Worm (Caenorhabditis elegans) whole organism, L4 larva: ENCODE data around the gene cts-1.
A peak's percentile ranks its signal among the peaks of the same experiment; 100 is the strongest.

ENCODE experiments used
- F26F4.8 ChIP-seq: fragments of 200-800 bp; sonication (Bioruptor generic); conservative IDR thresholded peaks from 2 replicates; pipeline ENCODE4 v1.3.6; 2022; ENCODE audit warnings: missing genetic modification characterization, missing compliant biosample characterization
- F37D6.2 ChIP-seq: sonication (generic microtip); optimal IDR thresholded peaks from 2 replicates; lab custom pipeline; 2016; ENCODE audit warnings: mild to moderate bottlenecking, missing genetic modification characterization, missing compliant biosample characterization
- T20F7.1 ChIP-seq: fragments of 200-800 bp; sonication (Bioruptor generic); optimal IDR thresholded peaks from 2 replicates; lab custom pipeline; 2018; ENCODE audit warnings: mild to moderate bottlenecking, missing genetic modification characterization, missing compliant biosample characterization
- T26A8.4 ChIP-seq: fragments of 200-800 bp; sonication (Bioruptor generic); IDR thresholded peaks from 2 replicates; pipeline ENCODE4 v1.3.6; 2022; ENCODE audit warnings: missing genetic modification characterization, missing compliant biosample characterization
- Y105C5A.15 ChIP-seq: fragments of 200-800 bp; sonication (Bioruptor generic); IDR thresholded peaks from 2 replicates; pipeline ENCODE4 v1.3.6; 2022; ENCODE audit warnings: missing genetic modification characterization, missing compliant biosample characterization
- Y5F2A.4 ChIP-seq: fragments of 200-800 bp; sonication (Bioruptor generic); optimal IDR thresholded peaks from 2 replicates; lab custom pipeline; 2018; ENCODE audit warnings: mild to moderate bottlenecking, missing genetic modification characterization, missing compliant biosample characterization
- Y75B8A.6 ChIP-seq: fragments of 200-800 bp; sonication (Bioruptor generic); IDR thresholded peaks from 2 replicates; pipeline ENCODE4 v1.3.6; 2022; ENCODE audit warnings: missing genetic modification reagents, missing genetic modification characterization, missing compliant biosample characterization
- ZK546.5 ChIP-seq, 2 experiments: sonication (generic microtip); optimal IDR thresholded peaks; 2 replicates each; lab custom pipeline; 2017; ENCODE audit warnings: missing biosample characterization in 2 of 2, missing genetic modification characterization in 2 of 2
- aly-2 ChIP-seq: sonication (generic microtip); optimal IDR thresholded peaks from 2 replicates; lab custom pipeline; 2018; ENCODE audit warnings: missing biosample characterization, missing genetic modification characterization
- arid-1 ChIP-seq: fragments of 200-800 bp; sonication (Bioruptor generic); conservative IDR thresholded peaks from 2 replicates; pipeline ENCODE4 v1.3.6; 2022; ENCODE audit warnings: missing genetic modification reagents, missing genetic modification characterization, missing compliant biosample characterization
- ceh-44 ChIP-seq: fragments of 200-800 bp; sonication (Bioruptor generic); IDR thresholded peaks from 2 replicates; pipeline ENCODE4 v1.3.6; 2022; ENCODE audit warnings: missing genetic modification reagents, missing genetic modification characterization, missing compliant biosample characterization
- cey-2 ChIP-seq: sonication (generic microtip); optimal IDR thresholded peaks from 3 replicates; lab custom pipeline; 2017; ENCODE audit warnings: missing genetic modification characterization, mild to moderate bottlenecking, missing compliant biosample characterization, antibody characterized with exemption, borderline replicate concordance; ENCODE audit not compliant: insufficient read depth
- daf-16 ChIP-seq, 3 experiments: sonication (generic microtip); optimal IDR thresholded peaks; 2 replicates each; lab custom pipeline; 2016 to 2017; ENCODE audit warnings: missing genetic modification characterization in 3 of 3, missing genetic modification reagents in 3 of 3, mild to moderate bottlenecking in 2 of 3, missing compliant biosample characterization in 2 of 3, missing biosample characterization in 1 of 3, moderate library complexity in 1 of 3
- dmd-8 ChIP-seq: fragments of 200-800 bp; sonication (Bioruptor generic); IDR thresholded peaks from 2 replicates; pipeline ENCODE4 v1.3.6; 2022; ENCODE audit warnings: missing genetic modification characterization, missing compliant biosample characterization
- dpl-1 ChIP-seq: fragments of 150-350 bp; optimal IDR thresholded peaks from 2 replicates; lab custom pipeline; 2014; ENCODE audit warnings: missing biosample characterization, missing genetic modification reagents, missing genetic modification characterization
- duxl-1 ChIP-seq: sonication (generic microtip); optimal IDR thresholded peaks from 2 replicates; lab custom pipeline; 2016; ENCODE audit warnings: mild to moderate bottlenecking, missing genetic modification characterization, moderate library complexity, missing compliant biosample characterization; ENCODE audit not compliant: poor library complexity
- fos-1 ChIP-seq: fragments of 150-350 bp; optimal IDR thresholded peaks from 2 replicates; lab custom pipeline; 2014; ENCODE audit warnings: missing biosample characterization, missing genetic modification characterization
- hif-1 ChIP-seq, 2 experiments: sonication (generic microtip); optimal IDR thresholded peaks; 2 replicates each; lab custom pipeline; 2016 to 2017; ENCODE audit warnings: missing compliant biosample characterization in 2 of 2, missing genetic modification characterization in 2 of 2, missing genetic modification reagents in 2 of 2, missing genotype in 2 of 2, mild to moderate bottlenecking in 1 of 2
- hmg-1.1 ChIP-seq: fragments of 200-800 bp; sonication (Bioruptor generic); IDR thresholded peaks from 2 replicates; pipeline ENCODE4 v1.3.6; 2022; ENCODE audit warnings: missing genetic modification reagents, missing genetic modification characterization, missing compliant biosample characterization
- lim-7 ChIP-seq: fragments of 200-800 bp; sonication (Bioruptor generic); IDR thresholded peaks from 2 replicates; pipeline ENCODE4 v1.3.6; 2022; ENCODE audit warnings: missing genetic modification characterization, missing compliant biosample characterization
- lin-39 ChIP-seq: fragments of 150-350 bp; optimal IDR thresholded peaks from 2 replicates; lab custom pipeline; 2014; ENCODE audit warnings: missing biosample characterization, missing genetic modification reagents, missing genetic modification characterization
- madf-5 ChIP-seq, 2 experiments: fragments of 200-800 bp; sonication (Bioruptor generic); IDR thresholded peaks; 2 replicates each; pipeline ENCODE4 v1.3.6; 2022; ENCODE audit warnings: missing compliant biosample characterization in 2 of 2, missing genetic modification characterization in 2 of 2
- mdl-1 ChIP-seq, 2 experiments: fragments of 150-350 bp in 1 of 2; sonication (generic microtip) in 1 of 2; optimal IDR thresholded peaks; 2 replicates each; lab custom pipeline; 2014 to 2017; ENCODE audit warnings: missing biosample characterization in 2 of 2, missing genetic modification characterization in 2 of 2
- nhr-11 ChIP-seq: fragments of 150-350 bp; optimal IDR thresholded peaks from 2 replicates; lab custom pipeline; 2014; ENCODE audit warnings: missing biosample characterization, missing genetic modification characterization
- nhr-41 ChIP-seq: fragments of 200-800 bp; sonication (Bioruptor generic); IDR thresholded peaks from 2 replicates; pipeline ENCODE4 v1.3.6; 2022; ENCODE audit warnings: missing genetic modification reagents, missing genetic modification characterization, missing compliant biosample characterization
- nhr-48 ChIP-seq: sonication (generic microtip); optimal IDR thresholded peaks from 2 replicates; lab custom pipeline; 2016; ENCODE audit warnings: mild to moderate bottlenecking, missing genetic modification characterization, missing compliant biosample characterization
- nhr-6 ChIP-seq: fragments of 150-350 bp; optimal IDR thresholded peaks from 2 replicates; lab custom pipeline; 2014; ENCODE audit warnings: missing biosample characterization, missing genetic modification characterization
- php-3 ChIP-seq: fragments of 200-800 bp; sonication (Bioruptor generic); IDR thresholded peaks from 2 replicates; pipeline ENCODE4 v1.3.6; 2022; ENCODE audit warnings: missing genetic modification reagents, missing genetic modification characterization, missing compliant biosample characterization
- rbr-2 ChIP-seq: sonication (generic microtip); optimal IDR thresholded peaks from 2 replicates; lab custom pipeline; 2016; ENCODE audit warnings: missing genotype, missing genetic modification characterization, missing compliant biosample characterization
- spr-3 ChIP-seq: fragments of 200-800 bp; sonication (Bioruptor generic); optimal IDR thresholded peaks from 2 replicates; lab custom pipeline; 2018; ENCODE audit warnings: mild to moderate bottlenecking, missing genetic modification characterization, missing compliant biosample characterization
- tra-1 ChIP-seq: fragments of 200-800 bp; sonication (Bioruptor generic); IDR thresholded peaks from 2 replicates; pipeline ENCODE4 v1.3.6; 2022; ENCODE audit warnings: missing genetic modification reagents, missing genetic modification characterization, missing compliant biosample characterization
- unc-130 ChIP-seq: sonication (generic microtip); optimal IDR thresholded peaks from 2 replicates; lab custom pipeline; 2016; ENCODE audit warnings: missing genetic modification reagents, missing genetic modification characterization, missing compliant biosample characterization
- unc-62 ChIP-seq, 3 experiments: fragments of 150-350 bp in 1 of 3; sonication (generic microtip); optimal IDR thresholded peaks in 2 of 3; peaks in 1 of 3; 1 replicate in 1 of 3; 2 replicates in 2 of 3; lab custom pipeline; 2014 to 2017; ENCODE audit warnings: missing biosample characterization in 3 of 3, missing genetic modification characterization in 3 of 3, missing genetic modification reagents in 3 of 3, missing genotype in 1 of 3
- zfp-2 ChIP-seq: sonication (generic microtip); optimal IDR thresholded peaks from 2 replicates; lab custom pipeline; 2016; ENCODE audit warnings: mild to moderate bottlenecking, missing genetic modification characterization, missing compliant biosample characterization
- ztf-11 ChIP-seq: fragments of 150-350 bp; optimal IDR thresholded peaks from 2 replicates; lab custom pipeline; 2014; ENCODE audit warnings: missing biosample characterization, missing genetic modification characterization

The cts-1 gene

ce11 chrIII:10209703-10210102 is 6.7 kb downstream of the cts-1 start, which contains the start of gene T20G5.9 (continued):
- TF ChIP-seq arid-1 (GFP tag; lab: Robert Waterston, UW) (no peak), dpl-1 (no peak), F26F4.8 (GFP tag; lab: Robert Waterston, UW) (no peak), aly-2 (tag; lab: Kevin White, UChicago) (peak; percentile 37), nhr-11 (no peak), T20F7.1 (no peak), dmd-8 (no peak), hif-1 (tag; optimal IDR thresholded peaks at IDR 0.05; lab: Kevin White, UChicago) (no peak), T26A8.4 (GFP tag; lab: Robert Waterston, UW) (no peak), spr-3 (GFP tag; lab: Kevin White, UChicago) (no peak), fos-1 (tag; lab: Kevin White, UChicago) (no peak), nhr-6 (tag; lab: Kevin White, UChicago) (no peak), lin-39 (tag; lab: Kevin White, UChicago) (no peak), hmg-1.1 (GFP tag; lab: Robert Waterston, UW) (no peak), mdl-1 (tag; optimal IDR thresholded peaks at IDR 0.05; lab: Kevin White, UChicago) (no peak), Y105C5A.15 (GFP tag; lab: Robert Waterston, UW) (no peak), nhr-48 (tag; lab: Kevin White, UChicago) (no peak), ztf-11 (tag; lab: Kevin White, UChicago) (no peak), nhr-41 (GFP tag; lab: Robert Waterston, UW) (no peak), Y5F2A.4 (GFP tag; lab: Kevin White, UChicago) (no peak), Y75B8A.6 (no peak), ceh-44 (GFP tag; lab: Robert Waterston, UW) (no peak), lim-7 (GFP tag; lab: Robert Waterston, UW) (no peak), madf-5 (GFP tag; IDR thresholded peaks at IDR 0.05; lab: Robert Waterston, UW) (no peak), unc-130 (no peak), zfp-2 (tag; lab: Kevin White, UChicago) (no peak), php-3 (GFP tag; lab: Robert Waterston, UW) (no peak), tra-1 (no peak), unc-62 (GFP tag; optimal IDR thresholded peaks at IDR 0.05 in 1 of 2; lab: Kevin White, UChicago) (no peak), unc-62 (tag; optimal IDR thresholded peaks at IDR 0.05; lab: Kevin White, UChicago) (no peak), daf-16 (GFP tag; optimal IDR thresholded peaks at IDR 0.05; lab: Kevin White, UChicago) (no peak), daf-16 (tag; optimal IDR thresholded peaks at IDR 0.05; lab: Kevin White, UChicago) (no peak), F37D6.2 (tag; lab: Kevin White, UChicago) (no peak), ZK546.5 (tag; optimal IDR thresholded peaks at IDR 0.05; lab: Kevin White, UChicago) (no peak), cey-2 (tag; lab: Kevin White, UChicago) (no peak), duxl-1 (tag; lab: Kevin White, UChicago) (peak; percentile 3)

ce11 chrIII:10206352-10206751 is 10.1 kb downstream of the cts-1 start:
- TF ChIP-seq rbr-2 (tag; lab: Kevin White, UChicago) (no peak), unc-62 (GFP tag; optimal IDR thresholded peaks at IDR 0.05 in 1 of 2; lab: Kevin White, UChicago) (peak in 1 of 2 experiments; percentile 61), unc-62 (tag; optimal IDR thresholded peaks at IDR 0.05; lab: Kevin White, UChicago) (no peak)
- TF ChIP-seq, all 104 proteins: peak for 1
